Worm (Caenorhabditis elegans) whole organism, late embryonic: ENCODE results near the gene gmeb-3.

Experiments
- C08G9.2 ChIP-seq: sonication (generic microtip); optimal IDR thresholded peaks from 2 replicates; lab custom pipeline; 2016; ENCODE audit warnings: mild to moderate bottlenecking, missing genetic modification characterization, moderate library complexity, missing compliant biosample characterization
- Y22D7AL.16 ChIP-seq: sonication (generic microtip); optimal IDR thresholded peaks from 2 replicates; lab custom pipeline; 2016; ENCODE audit warnings: missing genetic modification characterization, missing compliant biosample characterization
- dve-1 ChIP-seq: sonication (generic microtip); optimal IDR thresholded peaks from 2 replicates; lab custom pipeline; 2017; ENCODE audit warnings: antibody characterized with exemption, mild to moderate bottlenecking, missing genetic modification characterization, missing compliant biosample characterization
- hlh-15 ChIP-seq: sonication (generic microtip); optimal IDR thresholded peaks from 2 replicates; lab custom pipeline; 2016; ENCODE audit warnings: missing genetic modification characterization, missing compliant biosample characterization
- lin-11 ChIP-seq: fragments of 200-800 bp; sonication (Bioruptor generic); optimal IDR thresholded peaks from 2 replicates; lab custom pipeline; 2018; ENCODE audit warnings: mild to moderate bottlenecking, missing genetic modification characterization, missing compliant biosample characterization
- nhr-11 ChIP-seq: fragments of 150-350 bp; optimal IDR thresholded peaks from 2 replicates; lab custom pipeline; 2014; ENCODE audit warnings: missing biosample characterization, missing genetic modification characterization
- pag-3 ChIP-seq: sonication (generic microtip); optimal IDR thresholded peaks from 2 replicates; lab custom pipeline; 2016; ENCODE audit warnings: missing compliant biosample characterization, missing genetic modification characterization, borderline replicate concordance
- pqm-1 ChIP-seq: sonication (generic microtip); optimal IDR thresholded peaks from 2 replicates; lab custom pipeline; 2016; ENCODE audit warnings: missing genetic modification characterization, missing compliant biosample characterization
- rnt-1 ChIP-seq: sonication (generic microtip); optimal IDR thresholded peaks from 2 replicates; lab custom pipeline; 2016; ENCODE audit warnings: missing genetic modification characterization, missing compliant biosample characterization

DNA sequence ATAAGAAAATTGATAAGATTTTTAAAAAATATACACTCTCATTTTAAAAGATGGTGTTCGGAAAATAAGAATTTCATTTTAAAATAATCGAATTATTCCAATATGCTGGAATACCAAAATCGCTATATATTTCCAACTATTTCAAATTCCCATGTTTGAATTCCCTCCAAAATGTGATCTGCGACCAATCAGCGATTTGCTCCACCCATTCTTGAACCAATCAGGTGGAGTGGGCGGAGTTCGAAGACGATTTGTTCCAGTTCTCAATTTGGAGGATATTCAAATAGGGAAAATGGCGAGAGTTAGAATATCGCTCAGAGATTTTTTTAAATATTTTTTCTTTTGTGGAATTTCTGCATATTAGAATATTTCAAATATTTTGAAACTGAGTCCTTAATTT, 22.6 kb downstream of the gmeb-3 start:
- TF ChIP-seq nhr-11 (tag; lab: Kevin White, UChicago): no peak
- TF ChIP-seq C08G9.2: no peak
- TF ChIP-seq rnt-1 (tag; lab: Kevin White, UChicago): no peak
- TF ChIP-seq pqm-1 (tag; lab: Kevin White, UChicago): no peak
- TF ChIP-seq dve-1 (tag; lab: Kevin White, UChicago): no peak
- TF ChIP-seq pag-3 (tag; lab: Kevin White, UChicago): no peak
- TF ChIP-seq hlh-15 (tag; lab: Kevin White, UChicago): no peak
- no peak for TF ChIP-seq Y22D7AL.16 (tag; lab: Kevin White, UChicago)
- TF ChIP-seq lin-11 (tag; lab: Kevin White, UChicago): no peak
